Worm (Caenorhabditis elegans): Measurements from ENCODE around the gene nhr-143.

The nhr-143 gene

DNA sequence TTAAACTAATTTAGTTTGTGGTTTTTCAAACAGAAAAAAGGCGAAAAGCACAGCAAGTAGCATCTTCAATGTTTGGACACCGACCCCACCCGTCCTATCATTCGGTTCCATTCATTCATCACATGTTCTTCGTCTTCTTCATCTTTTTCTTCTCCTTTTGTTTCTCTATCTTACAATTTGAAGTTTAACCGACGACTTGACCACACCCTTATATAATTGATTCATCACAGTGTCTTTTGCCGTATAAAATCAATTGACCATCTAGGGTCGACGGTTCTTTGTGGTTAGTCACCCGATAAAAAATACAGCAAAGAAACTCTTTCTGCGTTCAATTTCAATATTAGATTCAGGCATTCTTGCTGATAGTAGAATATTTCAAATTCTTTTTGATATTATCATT, 39.6 kb downstream of the nhr-143 start:
- TF ChIP-seq elt-1 (tag; optimal IDR thresholded peaks at IDR 0.05; ENCODE audit: borderline replicate concordance, insufficient read depth) (no peak), lin-32 (GFP tag; optimal IDR thresholded peaks at IDR 0.05) (no peak), flh-1 (GFP tag; optimal IDR thresholded peaks at IDR 0.05) (no peak), pha-4 (tag; optimal IDR thresholded peaks at IDR 0.05) (no peak), hlh-1 (tag; optimal IDR thresholded peaks at IDR 0.05) (no peak), elt-3 (tag; optimal IDR thresholded peaks at IDR 0.05) (no peak), unc-120 (tag; optimal IDR thresholded peaks at IDR 0.05; ENCODE audit: poor library complexity, severe bottlenecking) (no peak), tbx-8 (GFP tag; optimal IDR thresholded peaks at IDR 0.05) (no peak), nhr-12 (tag; optimal IDR thresholded peaks at IDR 0.05) (no peak), zip-8 (tag; optimal IDR thresholded peaks at IDR 0.05) (no peak), snpc-4 (tag; optimal IDR thresholded peaks at IDR 0.05) (no peak), drap-1 (GFP tag; optimal IDR thresholded peaks at IDR 0.05) (no peak), ham-2 (GFP tag; optimal IDR thresholded peaks at IDR 0.05) (no peak), unc-62 (GFP tag; optimal IDR thresholded peaks at IDR 0.05) (no peak), ces-1 (GFP tag; optimal IDR thresholded peaks at IDR 0.05) (no peak), ceh-39 (tag; optimal IDR thresholded peaks at IDR 0.05) (no peak), blmp-1 (tag; optimal IDR thresholded peaks at IDR 0.05) (no peak), M03D4.4 (tag; optimal IDR thresholded peaks at IDR 0.05) (no peak), unc-39 (tag; optimal IDR thresholded peaks at IDR 0.05) (no peak)

DNA sequence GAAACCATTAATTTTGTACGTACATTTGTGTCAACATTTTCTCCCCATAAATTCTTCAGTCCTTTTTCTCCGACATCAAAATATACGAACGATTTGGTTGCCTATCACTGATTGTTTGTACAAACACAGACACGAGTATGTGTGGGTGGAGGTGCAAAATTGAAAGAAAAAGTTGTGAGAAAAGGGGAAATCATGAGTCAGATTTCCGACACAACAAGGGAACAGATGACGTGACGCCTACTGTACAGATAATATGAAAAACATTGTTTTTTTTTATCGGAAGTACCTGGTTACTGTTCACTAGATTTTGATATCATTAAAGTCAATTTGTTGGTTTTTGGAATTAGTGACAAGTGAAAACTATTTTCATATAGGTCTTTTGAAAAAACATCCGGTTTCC, 40.5 kb downstream of the nhr-143 start:
- no peak for TF ChIP-seq elt-3 (tag; optimal IDR thresholded peaks at IDR 0.05)
- no peak for TF ChIP-seq ham-2 (GFP tag; optimal IDR thresholded peaks at IDR 0.05)
- TF ChIP-seq nhr-76 (tag; optimal IDR thresholded peaks at IDR 0.05) = no peak
- TF ChIP-seq lin-32 (GFP tag; optimal IDR thresholded peaks at IDR 0.05) = no peak
- TF ChIP-seq bed-3 (GFP tag; optimal IDR thresholded peaks at IDR 0.05) = no peak
- TF ChIP-seq ztf-11 (tag; optimal IDR thresholded peaks at IDR 0.05) = no peak

DNA sequence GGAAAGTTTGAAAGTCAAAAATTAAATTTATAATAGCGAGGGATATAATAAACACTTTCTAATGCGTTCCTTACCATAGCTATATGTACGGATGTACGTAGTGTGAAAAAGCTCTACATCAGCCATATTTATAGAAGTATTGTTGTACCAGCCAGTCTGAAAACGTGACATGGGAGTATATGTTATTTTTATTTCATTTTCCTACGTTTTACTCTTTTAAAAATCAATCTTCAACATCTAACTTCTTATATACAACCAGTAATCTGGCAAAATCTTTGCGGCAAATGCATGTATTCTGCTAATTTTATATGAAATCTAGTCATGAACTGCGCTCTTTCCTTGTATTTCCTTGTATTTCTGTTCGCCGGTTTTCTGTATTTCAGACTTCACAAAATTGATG, 42.4 kb downstream of the nhr-143 start, which contains the start of gene H14N18.2:
Gene H14N18.2, plus strand, starts transcription at position 301 of the 400 bp plus-strand sequence.
- TF ChIP-seq nhr-28 (tag; optimal IDR thresholded peaks at IDR 0.05) = no peak
- no peak for TF ChIP-seq mab-5 (tag; optimal IDR thresholded peaks at IDR 0.05)
- TF ChIP-seq tbx-8 (GFP tag; optimal IDR thresholded peaks at IDR 0.05) = no peak
- TF ChIP-seq sem-2 (GFP tag; optimal IDR thresholded peaks at IDR 0.05) = no peak
- TF ChIP-seq elt-3 (tag; optimal IDR thresholded peaks at IDR 0.05) = no peak
- TF ChIP-seq ztf-11 (tag; optimal IDR thresholded peaks at IDR 0.05) = no peak
- no peak for TF ChIP-seq bed-3 (GFP tag; optimal IDR thresholded peaks at IDR 0.05)
- TF ChIP-seq blmp-1 (tag; optimal IDR thresholded peaks at IDR 0.05) = no peak
- no peak for TF ChIP-seq M03D4.4 (tag; optimal IDR thresholded peaks at IDR 0.05)
- no peak for TF ChIP-seq hlh-1 (tag; optimal IDR thresholded peaks at IDR 0.05)
- TF ChIP-seq pha-4 (tag; optimal IDR thresholded peaks at IDR 0.05) = no peak

DNA sequence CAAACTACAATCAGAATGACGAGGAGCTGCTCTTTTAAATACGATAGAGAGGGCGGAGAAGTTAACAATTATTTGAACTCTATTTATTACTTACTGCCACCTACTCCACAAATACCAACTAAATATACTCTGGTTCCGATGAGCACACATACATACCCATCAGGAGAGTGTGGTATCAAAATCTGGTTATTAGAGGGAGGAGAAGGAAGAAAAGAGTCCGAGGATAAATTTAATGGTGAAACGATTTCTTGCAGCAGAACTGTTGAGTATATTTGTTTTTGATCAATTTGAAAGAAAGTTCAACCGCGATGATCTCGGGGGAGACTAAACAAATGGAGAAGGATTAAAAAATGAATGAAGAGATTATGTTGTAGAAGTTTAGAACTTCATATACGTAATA, 45.8 kb downstream of the nhr-143 start, which contains the start of gene H14N18.4:
Gene H14N18.4, minus strand, starts transcription at position 12 of the 400 bp plus-strand sequence.
- TF ChIP-seq ces-1 (GFP tag; optimal IDR thresholded peaks at IDR 0.05) = no peak
- TF ChIP-seq pha-4 (tag; optimal IDR thresholded peaks at IDR 0.05) = no peak
- no peak for TF ChIP-seq ztf-11 (tag; optimal IDR thresholded peaks at IDR 0.05)
- TF ChIP-seq unc-62 (GFP tag; optimal IDR thresholded peaks at IDR 0.05) = no peak
- TF ChIP-seq nhr-28 (tag; optimal IDR thresholded peaks at IDR 0.05) = no peak
- TF ChIP-seq elt-1 (tag; optimal IDR thresholded peaks at IDR 0.05; ENCODE audit: borderline replicate concordance, insufficient read depth) = no peak
- no peak for TF ChIP-seq tbx-8 (GFP tag; optimal IDR thresholded peaks at IDR 0.05)
- TF ChIP-seq hlh-1 (tag; optimal IDR thresholded peaks at IDR 0.05) = no peak
- no peak for TF ChIP-seq unc-120 (tag; optimal IDR thresholded peaks at IDR 0.05; ENCODE audit: poor library complexity, severe bottlenecking)
- no peak for TF ChIP-seq ceh-83 (GFP tag; optimal IDR thresholded peaks at IDR 0.05)
- TF ChIP-seq nhr-76 (tag; optimal IDR thresholded peaks at IDR 0.05) = no peak
- TF ChIP-seq nhr-12 (tag; optimal IDR thresholded peaks at IDR 0.05) = no peak
- no peak for TF ChIP-seq nhr-237 (tag; optimal IDR thresholded peaks at IDR 0.05)
- TF ChIP-seq blmp-1 (tag; optimal IDR thresholded peaks at IDR 0.05) = no peak
- no peak for TF ChIP-seq drap-1 (GFP tag; optimal IDR thresholded peaks at IDR 0.05)

DNA sequence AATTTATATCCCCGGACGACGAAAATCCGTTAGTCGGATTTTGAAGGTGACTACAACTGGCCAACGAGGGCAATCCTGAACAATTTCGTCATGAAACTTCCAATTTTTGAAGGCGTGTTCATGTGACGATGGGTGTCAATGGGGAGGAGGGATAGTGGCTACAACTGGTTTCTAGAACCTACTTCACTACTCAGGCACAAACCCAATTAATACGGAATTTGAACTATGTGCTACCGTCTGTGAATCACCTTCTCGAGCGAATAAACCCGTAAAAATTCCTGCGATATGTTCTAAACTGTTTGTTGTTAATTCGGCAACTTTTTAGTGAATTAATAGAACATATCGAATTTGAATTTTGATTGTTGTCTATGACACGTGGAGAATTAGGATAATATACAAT, 47.0 kb downstream of the nhr-143 start:
- TF ChIP-seq unc-62 (GFP tag; optimal IDR thresholded peaks at IDR 0.05) = no peak
- TF ChIP-seq nhr-28 (tag; optimal IDR thresholded peaks at IDR 0.05) = no peak
- TF ChIP-seq cnd-1 (tag; optimal IDR thresholded peaks at IDR 0.05) = no peak
- no peak for TF ChIP-seq zip-8 (tag; optimal IDR thresholded peaks at IDR 0.05)
- no peak for TF ChIP-seq unc-39 (tag; optimal IDR thresholded peaks at IDR 0.05)
- no peak for TF ChIP-seq elt-1 (tag; optimal IDR thresholded peaks at IDR 0.05; ENCODE audit: borderline replicate concordance, insufficient read depth)
- no peak for TF ChIP-seq ztf-11 (tag; optimal IDR thresholded peaks at IDR 0.05)
- TF ChIP-seq ces-1 (GFP tag; optimal IDR thresholded peaks at IDR 0.05) = no peak
- no peak for TF ChIP-seq hlh-1 (tag; optimal IDR thresholded peaks at IDR 0.05)
- TF ChIP-seq nhr-2 (tag; optimal IDR thresholded peaks at IDR 0.05) = no peak
- no peak for TF ChIP-seq elt-3 (tag; optimal IDR thresholded peaks at IDR 0.05)
